Worm (Caenorhabditis elegans) whole organism, L1 larva: ENCODE measurements around the gene F08B12.4.

Experiments used
- C04F5.9 ChIP-seq: sonication (generic microtip); optimal IDR thresholded peaks from 2 replicates; lab custom pipeline; 2016; ENCODE audit warnings: missing genetic modification characterization, missing compliant biosample characterization
- aha-1 ChIP-seq: fragments of 150-350 bp; optimal IDR thresholded peaks from 2 replicates; lab custom pipeline; 2014; ENCODE audit warnings: missing biosample characterization, missing genetic modification characterization
- aly-2 ChIP-seq: fragments of 150-350 bp; optimal IDR thresholded peaks from 2 replicates; lab custom pipeline; 2014; ENCODE audit warnings: missing biosample characterization, missing genetic modification characterization
- blmp-1 ChIP-seq: fragments of 150-350 bp; optimal IDR thresholded peaks from 2 replicates; lab custom pipeline; 2014; ENCODE audit warnings: missing biosample characterization, missing genetic modification characterization
- ceh-8 ChIP-seq: fragments of 200-800 bp; sonication (Bioruptor generic); optimal IDR thresholded peaks from 2 replicates; lab custom pipeline; 2018; ENCODE audit warnings: mild to moderate bottlenecking, missing genetic modification characterization, moderate library complexity, missing compliant biosample characterization
- ceh-88 ChIP-seq: fragments of 200-800 bp; sonication (Bioruptor generic); IDR thresholded peaks from 2 replicates; pipeline ENCODE4 v1.3.6; 2022; ENCODE audit warnings: missing genetic modification characterization, missing compliant biosample characterization
- ceh-90 ChIP-seq: sonication (generic microtip); optimal IDR thresholded peaks from 2 replicates; lab custom pipeline; 2016; ENCODE audit warnings: missing genetic modification characterization, missing compliant biosample characterization
- efl-1 ChIP-seq, 4 experiments: fragments of 150-350 bp; optimal IDR thresholded peaks in 3 of 4; peaks in 1 of 4; 1 replicate in 1 of 4; 2 replicates in 3 of 4; lab custom pipeline; 2014; ENCODE audit warnings: missing biosample characterization in 2 of 4, missing genetic modification characterization in 2 of 4, missing genetic modification reagents in 2 of 4
- egl-13 ChIP-seq: sonication (generic microtip); optimal IDR thresholded peaks from 2 replicates; lab custom pipeline; 2016; ENCODE audit warnings: missing genotype, missing genetic modification reagents, missing genetic modification characterization, missing compliant biosample characterization
- elt-2 ChIP-seq: sonication (generic microtip); optimal IDR thresholded peaks from 2 replicates; lab custom pipeline; 2016; ENCODE audit warnings: missing genetic modification characterization, mild to moderate bottlenecking, inconsistent platforms, missing compliant biosample characterization, missing genetic modification reagents
- fkh-10 ChIP-seq: sonication (generic microtip); optimal IDR thresholded peaks from 2 replicates; lab custom pipeline; 2017; ENCODE audit warnings: missing biosample characterization, missing genetic modification reagents, missing genetic modification characterization
- fkh-8 ChIP-seq: sonication (generic microtip); optimal IDR thresholded peaks from 2 replicates; lab custom pipeline; 2016; ENCODE audit warnings: mild to moderate bottlenecking, missing genetic modification characterization, missing compliant biosample characterization
- fos-1 ChIP-seq: fragments of 150-350 bp; optimal IDR thresholded peaks from 2 replicates; lab custom pipeline; 2014; ENCODE audit warnings: missing biosample characterization, missing genetic modification characterization
- grh-1 ChIP-seq: fragments of 200-800 bp; sonication (Bioruptor generic); IDR thresholded peaks from 2 replicates; pipeline ENCODE4 v1.3.6; 2022; ENCODE audit warnings: missing genetic modification reagents, missing genetic modification characterization, missing compliant biosample characterization
- hlh-17 ChIP-seq: fragments of 200-800 bp; sonication (Bioruptor generic); optimal IDR thresholded peaks from 2 replicates; lab custom pipeline; 2018; ENCODE audit warnings: missing genetic modification characterization, mild to moderate bottlenecking, missing compliant biosample characterization, moderate library complexity, borderline replicate concordance
- irx-1 ChIP-seq: sonication (generic microtip); optimal IDR thresholded peaks from 2 replicates; lab custom pipeline; 2016; ENCODE audit warnings: missing genetic modification characterization, missing compliant biosample characterization
- jun-1 ChIP-seq: fragments of 150-350 bp; optimal IDR thresholded peaks from 2 replicates; lab custom pipeline; 2014; ENCODE audit warnings: missing biosample characterization, missing genetic modification reagents, missing genetic modification characterization
- lin-13 ChIP-seq: fragments of 150-350 bp; optimal IDR thresholded peaks from 2 replicates; lab custom pipeline; 2014; ENCODE audit warnings: missing biosample characterization, missing genetic modification reagents, missing genetic modification characterization
- lin-14 ChIP-seq: fragments of 200-800 bp; sonication (Bioruptor generic); optimal IDR thresholded peaks from 2 replicates; lab custom pipeline; 2018; ENCODE audit warnings: mild to moderate bottlenecking, missing genetic modification characterization, moderate library complexity, missing compliant biosample characterization
- lin-15B ChIP-seq: fragments of 150-350 bp; sonication (generic microtip); optimal IDR thresholded peaks from 3 replicates; lab custom pipeline; 2014; ENCODE audit warnings: missing biosample characterization, missing genetic modification characterization
- lin-39 ChIP-seq: fragments of 150-350 bp; optimal IDR thresholded peaks from 2 replicates; lab custom pipeline; 2014; ENCODE audit warnings: missing biosample characterization, missing genetic modification reagents, missing genetic modification characterization
- mef-2 ChIP-seq: fragments of 150-350 bp; optimal IDR thresholded peaks from 2 replicates; lab custom pipeline; 2014; ENCODE audit warnings: missing biosample characterization, missing genetic modification characterization
- mep-1 ChIP-seq: fragments of 150-350 bp; optimal IDR thresholded peaks from 2 replicates; lab custom pipeline; 2014; ENCODE audit warnings: missing biosample characterization, missing genetic modification characterization
- nhr-12 ChIP-seq: sonication (generic microtip); optimal IDR thresholded peaks from 2 replicates; lab custom pipeline; 2017; ENCODE audit warnings: missing biosample characterization, missing genetic modification characterization
- nhr-237 ChIP-seq: fragments of 150-350 bp; optimal IDR thresholded peaks from 2 replicates; lab custom pipeline; 2014; ENCODE audit warnings: missing biosample characterization, missing genetic modification characterization
- nhr-71 ChIP-seq: sonication (generic microtip); optimal IDR thresholded peaks from 2 replicates; lab custom pipeline; 2016; ENCODE audit warnings: mild to moderate bottlenecking, missing genetic modification characterization, moderate library complexity, missing compliant biosample characterization
- nhr-76 ChIP-seq: sonication (generic microtip); optimal IDR thresholded peaks from 2 replicates; lab custom pipeline; 2017; ENCODE audit warnings: missing biosample characterization, missing genetic modification characterization
- nhr-85 ChIP-seq: sonication (generic microtip); peaks from one replicate; lab custom pipeline; 2016; ENCODE audit warnings: missing genetic modification characterization, inconsistent platforms, missing compliant biosample characterization
- nhr-90 ChIP-seq: sonication (generic microtip); optimal IDR thresholded peaks from 2 replicates; lab custom pipeline; 2016; ENCODE audit warnings: mild to moderate bottlenecking, missing genetic modification characterization, missing compliant biosample characterization; ENCODE audit not compliant: poor library complexity
- pag-3 ChIP-seq: sonication (generic microtip); optimal IDR thresholded peaks from 2 replicates; lab custom pipeline; 2017; ENCODE audit warnings: missing genetic modification characterization, mild to moderate bottlenecking, missing compliant biosample characterization, antibody characterized with exemption, borderline replicate concordance; ENCODE audit not compliant: insufficient read depth
- pax-3 ChIP-seq: fragments of 200-800 bp; sonication (Bioruptor generic); optimal IDR thresholded peaks from 2 replicates; lab custom pipeline; 2018; ENCODE audit warnings: mild to moderate bottlenecking, missing genetic modification characterization, moderate library complexity, missing compliant biosample characterization
- rnt-1 ChIP-seq: sonication (generic microtip); optimal IDR thresholded peaks from 2 replicates; lab custom pipeline; 2016; ENCODE audit warnings: mild to moderate bottlenecking, missing genetic modification characterization, moderate library complexity, missing compliant biosample characterization
- skn-1 ChIP-seq: fragments of 150-350 bp; optimal IDR thresholded peaks from 2 replicates; lab custom pipeline; 2014; ENCODE audit warnings: missing biosample characterization, missing genetic modification characterization
- snpc-4 ChIP-seq: fragments of 150-350 bp; optimal IDR thresholded peaks from 2 replicates; lab custom pipeline; 2014; ENCODE audit warnings: missing biosample characterization, missing genetic modification characterization
- sox-4 ChIP-seq: sonication (generic microtip); optimal IDR thresholded peaks from 2 replicates; lab custom pipeline; 2016; ENCODE audit warnings: missing genetic modification characterization, missing compliant biosample characterization
- sptf-1 ChIP-seq: fragments of 150-350 bp; optimal IDR thresholded peaks from 2 replicates; lab custom pipeline; 2014; ENCODE audit warnings: missing biosample characterization, missing genetic modification characterization
- tbx-2 ChIP-seq: sonication (generic microtip); optimal IDR thresholded peaks from 2 replicates; lab custom pipeline; 2016; ENCODE audit warnings: missing genetic modification characterization, missing compliant biosample characterization
- tlp-1 ChIP-seq: fragments of 150-350 bp; optimal IDR thresholded peaks from 2 replicates; lab custom pipeline; 2014; ENCODE audit warnings: missing biosample characterization, missing genetic modification characterization
- unc-62 ChIP-seq: fragments of 150-350 bp; optimal IDR thresholded peaks from 2 replicates; lab custom pipeline; 2014; ENCODE audit warnings: missing biosample characterization, missing genetic modification reagents, missing genetic modification characterization
- unc-86 ChIP-seq: sonication (generic microtip); optimal IDR thresholded peaks from 2 replicates; lab custom pipeline; 2016; ENCODE audit warnings: missing genetic modification characterization, missing compliant biosample characterization
- xbp-1 ChIP-seq: sonication (generic microtip); optimal IDR thresholded peaks from 2 replicates; lab custom pipeline; 2016; ENCODE audit warnings: missing genetic modification characterization, missing compliant biosample characterization
- ztf-11 ChIP-seq, 2 experiments: sonication (generic microtip); optimal IDR thresholded peaks; 2 replicates each; lab custom pipeline; 2016 to 2017; ENCODE audit warnings: missing genetic modification characterization in 2 of 2, missing biosample characterization in 1 of 2, missing compliant biosample characterization in 1 of 2
- ztf-4 ChIP-seq: fragments of 150-350 bp; optimal IDR thresholded peaks from 2 replicates; lab custom pipeline; 2014; ENCODE audit warnings: missing biosample characterization, missing genetic modification characterization

The F08B12.4 gene

DNA sequence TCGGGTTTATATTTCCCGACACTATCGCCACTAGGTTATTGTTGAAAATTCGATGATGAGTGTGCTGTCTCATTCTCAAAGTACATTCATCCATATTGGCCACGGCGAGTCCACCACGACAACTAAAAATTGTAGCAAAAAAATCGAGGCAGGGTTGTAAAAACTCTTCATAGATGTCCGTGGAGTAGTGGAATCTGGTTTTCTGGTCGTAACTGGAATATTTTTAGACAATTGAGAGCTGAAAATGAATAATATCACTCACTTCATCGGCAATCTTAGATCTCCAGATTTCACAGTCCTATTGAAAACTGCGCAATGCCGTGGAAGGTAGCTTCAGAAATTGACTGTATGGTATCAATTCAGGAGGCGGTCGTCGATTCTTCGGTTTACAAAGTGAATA is 28.0 kb upstream of the F08B12.4 start:
- TF ChIP-seq lin-39 (tag; lab: Kevin White, UChicago) (no peak), egl-13 (tag; lab: Kevin White, UChicago) (no peak), aly-2 (tag; lab: Kevin White, UChicago) (no peak), hlh-17 (no peak), ceh-8 (GFP tag; lab: Kevin White, UChicago) (no peak), elt-2 (tag; lab: Kevin White, UChicago) (no peak), fkh-10 (GFP tag; lab: Kevin White, UChicago) (no peak), blmp-1 (no peak), skn-1 (no peak), xbp-1 (tag; lab: Kevin White, UChicago) (no peak), nhr-12 (tag; lab: Kevin White, UChicago) (no peak), irx-1 (tag; lab: Kevin White, UChicago) (no peak), ztf-11 (tag; optimal IDR thresholded peaks at IDR 0.05; lab: Kevin White, UChicago) (no peak)

ce11 chrX:11433488-11433887 is 26.0 kb upstream of the F08B12.4 start, which contains the start of gene hum-4:
Gene hum-4 (minus strand): TSS chrX:11433588.
- TF ChIP-seq unc-86 (tag; lab: Kevin White, UChicago) (no peak), blmp-1 (peak; percentile 10)

DNA sequence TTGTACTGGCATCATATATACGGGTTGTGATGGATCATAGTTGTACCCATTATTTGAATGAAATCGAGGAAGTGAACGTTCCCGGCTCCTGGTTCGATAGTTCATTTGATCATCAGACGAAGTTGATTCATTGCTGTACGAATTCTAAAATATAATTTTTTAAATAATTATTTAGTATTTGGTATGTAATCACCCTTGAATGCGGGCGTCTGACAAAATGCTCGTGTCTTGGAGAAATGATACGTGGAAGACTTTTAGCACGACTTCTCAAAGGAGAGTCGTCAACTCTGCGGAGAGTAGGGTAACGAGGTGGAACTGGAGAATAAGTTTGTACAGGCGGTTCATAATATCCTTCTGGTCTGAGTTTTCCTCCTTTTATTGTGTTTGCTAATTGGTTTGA is 20.0 kb upstream of the F08B12.4 start:
- TF ChIP-seq tlp-1 (no peak), aha-1 (tag; lab: Kevin White, UChicago) (no peak), snpc-4 (no peak), sox-4 (tag; lab: Kevin White, UChicago) (no peak), efl-1 (optimal IDR thresholded peaks at IDR 0.05; lab: Kevin White, UChicago) (no peak), efl-1 (GFP tag; optimal IDR thresholded peaks at IDR 0.05 in 1 of 2; lab: Kevin White, UChicago) (no peak), nhr-237 (tag; lab: Kevin White, UChicago) (no peak), ceh-88 (GFP tag; lab: Robert Waterston, UW) (no peak), skn-1 (no peak), sptf-1 (tag; lab: Kevin White, UChicago) (no peak), pax-3 (no peak), hlh-17 (no peak), xbp-1 (tag; lab: Kevin White, UChicago) (no peak)

DNA sequence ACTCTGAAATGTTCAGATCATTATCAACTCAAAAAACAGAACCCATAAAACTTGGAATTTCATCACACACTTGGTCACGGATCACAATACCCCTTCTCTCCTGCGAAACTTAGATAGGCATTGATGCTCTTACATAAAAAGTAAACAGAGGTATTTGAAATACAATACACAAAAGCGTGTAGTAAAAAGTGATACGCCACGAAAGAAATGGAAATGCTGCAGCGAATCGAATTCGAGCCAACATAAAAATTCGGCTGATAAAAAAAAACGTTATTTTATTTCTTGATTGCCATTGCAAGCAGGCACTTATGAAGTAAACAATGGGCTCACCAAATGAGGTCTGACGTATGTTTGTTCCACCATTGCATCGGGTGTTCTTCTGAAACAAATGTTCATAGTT is 19.1 kb upstream of the F08B12.4 start:
- TF ChIP-seq skn-1 (no peak), C04F5.9 (tag; lab: Kevin White, UChicago) (no peak), fkh-8 (tag; lab: Kevin White, UChicago) (no peak), elt-2 (tag; lab: Kevin White, UChicago) (peak; percentile 59)

DNA sequence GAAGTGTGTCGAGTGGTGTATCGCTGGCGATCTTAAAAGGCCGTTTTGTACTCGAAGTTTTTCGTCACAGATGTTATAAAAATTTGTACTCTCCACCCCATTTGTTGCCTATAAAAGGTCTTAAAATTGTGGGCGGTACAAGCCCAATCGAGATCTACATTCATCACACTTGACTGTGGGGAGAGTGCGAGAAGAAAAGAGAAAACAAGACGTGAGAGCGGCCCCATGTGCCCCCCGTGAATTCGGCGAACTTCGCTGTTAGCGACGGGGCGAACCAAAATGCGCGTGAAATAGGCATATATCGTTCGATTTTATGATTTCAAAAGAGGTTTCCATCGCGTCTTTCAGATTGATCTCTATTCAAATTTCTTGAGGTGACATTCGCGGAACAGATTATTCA is 12.5 kb upstream of the F08B12.4 start, which contains the start of gene F46C3.6:
F46C3.6 (minus strand) TSS at position 87 of the 400 bp plus-strand sequence.
- TF ChIP-seq unc-86 (tag; lab: Kevin White, UChicago) = no peak
- no peak for TF ChIP-seq mef-2 (tag; lab: Kevin White, UChicago)
- peak; percentile 42 for TF ChIP-seq blmp-1
- TF ChIP-seq nhr-85 (tag; lab: Kevin White, UChicago) = peak; percentile 87
- TF ChIP-seq lin-14 (GFP tag; lab: Kevin White, UChicago) = peak; percentile 11

DNA sequence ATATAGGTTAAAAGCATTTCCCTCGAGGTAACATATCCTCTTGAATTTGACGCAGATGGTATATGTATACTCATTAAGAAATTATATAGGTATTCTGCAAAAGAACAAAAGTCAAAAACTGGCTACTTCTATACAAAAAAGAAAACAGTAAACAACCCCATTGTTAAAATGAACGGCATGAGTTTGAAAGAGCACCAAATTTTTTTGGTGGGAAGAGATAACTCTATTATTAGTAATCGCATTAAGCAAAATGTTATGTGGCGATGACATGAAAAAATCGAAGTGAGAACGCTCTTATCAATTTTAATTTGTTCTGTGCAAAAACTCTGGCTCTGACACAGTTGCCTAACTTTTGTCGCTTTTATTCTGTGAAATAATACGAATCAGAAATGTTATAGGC is 11.1 kb upstream of the F08B12.4 start, which contains the start of gene F46C3.2:
F46C3.2 (minus strand) TSS at position 101 of the 400 bp plus-strand sequence.
- no peak for TF ChIP-seq unc-62 (GFP tag; lab: Kevin White, UChicago)
- TF ChIP-seq lin-39 (tag; lab: Kevin White, UChicago) = no peak
- no peak for TF ChIP-seq fos-1
- no peak for TF ChIP-seq ceh-90 (tag; lab: Kevin White, UChicago)
- TF ChIP-seq xbp-1 (tag; lab: Kevin White, UChicago) = no peak
- no peak for TF ChIP-seq tbx-2
- TF ChIP-seq nhr-90 (tag; lab: Kevin White, UChicago) = no peak
- no peak for TF ChIP-seq grh-1 (GFP tag; lab: Robert Waterston, UW)
- TF ChIP-seq ztf-11 (tag; optimal IDR thresholded peaks at IDR 0.05; lab: Kevin White, UChicago) = no peak
- TF ChIP-seq lin-13 = no peak
- TF ChIP-seq nhr-76 = no peak
- no peak for TF ChIP-seq nhr-71
- no peak for TF ChIP-seq pag-3 (tag; lab: Kevin White, UChicago)
- TF ChIP-seq jun-1 (tag; lab: Kevin White, UChicago) = no peak
- TF ChIP-seq lin-15B (tag; lab: Kevin White, UChicago) = no peak
- TF ChIP-seq ztf-4 = no peak
- TF ChIP-seq mep-1 (tag; lab: Kevin White, UChicago) = no peak
- no peak for TF ChIP-seq rnt-1 (tag; lab: Kevin White, UChicago)
